Worm (Caenorhabditis elegans): Measurements from ENCODE around the gene W04G3.7.

The W04G3.7 gene

ce11 chrX:11079667-11080066, 5.4 kb downstream of the W04G3.7 start, which contains the start of gene W04G3.13:
W04G3.13 (minus strand) TSS chrX:11079767.
- TF ChIP-seq lsy-2 (tag; optimal IDR thresholded peaks at IDR 0.05) (no peak), ceh-83 (GFP tag; optimal IDR thresholded peaks at IDR 0.05) (no peak), mab-5 (tag; optimal IDR thresholded peaks at IDR 0.05) (no peak), snpc-4 (tag; optimal IDR thresholded peaks at IDR 0.05) (no peak), ceh-43 (GFP tag; optimal IDR thresholded peaks at IDR 0.05) (no peak), ztf-11 (tag; optimal IDR thresholded peaks at IDR 0.05) (no peak), unc-39 (tag; optimal IDR thresholded peaks at IDR 0.05) (no peak), ces-1 (GFP tag; optimal IDR thresholded peaks at IDR 0.05) (no peak), lin-13 (tag; optimal IDR thresholded peaks at IDR 0.05) (no peak), flh-1 (GFP tag; optimal IDR thresholded peaks at IDR 0.05) (no peak), nhr-12 (tag; optimal IDR thresholded peaks at IDR 0.05) (no peak), drap-1 (GFP tag; optimal IDR thresholded peaks at IDR 0.05) (no peak)

ce11 chrX:11078150-11078549, 6.9 kb downstream of the W04G3.7 start, which contains the start of gene W04G3.10:
W04G3.10 (minus strand) TSS chrX:11078250.
- TF ChIP-seq nhr-28 (tag; optimal IDR thresholded peaks at IDR 0.05) (no peak), lin-13 (tag; optimal IDR thresholded peaks at IDR 0.05) (no peak), ztf-11 (tag; optimal IDR thresholded peaks at IDR 0.05) (no peak), mab-5 (tag; optimal IDR thresholded peaks at IDR 0.05) (no peak), blmp-1 (tag; optimal IDR thresholded peaks at IDR 0.05) (no peak), sem-2 (GFP tag; optimal IDR thresholded peaks at IDR 0.05) (no peak), zip-8 (tag; optimal IDR thresholded peaks at IDR 0.05) (no peak), cnd-1 (tag; optimal IDR thresholded peaks at IDR 0.05) (no peak), hlh-1 (tag; optimal IDR thresholded peaks at IDR 0.05) (no peak), unc-39 (tag; optimal IDR thresholded peaks at IDR 0.05) (no peak), pha-4 (tag; optimal IDR thresholded peaks at IDR 0.05) (no peak)

- TF ChIP-seq lin-13 (tag; optimal IDR thresholded peaks at IDR 0.05) (no peak), elt-3 (tag; optimal IDR thresholded peaks at IDR 0.05) (no peak), ceh-43 (GFP tag; optimal IDR thresholded peaks at IDR 0.05) (no peak), nhr-2 (tag; optimal IDR thresholded peaks at IDR 0.05) (no peak), ceh-39 (tag; optimal IDR thresholded peaks at IDR 0.05) (no peak), ztf-11 (tag; optimal IDR thresholded peaks at IDR 0.05) (no peak), cnd-1 (tag; optimal IDR thresholded peaks at IDR 0.05) (no peak), hlh-1 (tag; optimal IDR thresholded peaks at IDR 0.05) (no peak), ces-1 (GFP tag; optimal IDR thresholded peaks at IDR 0.05) (no peak), unc-39 (tag; optimal IDR thresholded peaks at IDR 0.05) (no peak), tbx-8 (GFP tag; optimal IDR thresholded peaks at IDR 0.05) (no peak)
Observed at ce11 chrX:11076491-11076890, 8.6 kb downstream of the W04G3.7 start, which contains the start of gene W04G3.12. W04G3.12 (minus strand) TSS chrX:11076801.

- TF ChIP-seq elt-3 (tag; optimal IDR thresholded peaks at IDR 0.05) (no peak), lsy-2 (tag; optimal IDR thresholded peaks at IDR 0.05) (no peak), sem-2 (GFP tag; optimal IDR thresholded peaks at IDR 0.05) (no peak), ceh-39 (tag; optimal IDR thresholded peaks at IDR 0.05) (no peak)
Observed at ce11 chrX:11073358-11073757, 11.7 kb downstream of the W04G3.7 start, which contains the start of gene W04G3.5. W04G3.5 (plus strand) TSS chrX:11073658.

- TF ChIP-seq mls-2 (tag; optimal IDR thresholded peaks at IDR 0.05) (no peak), nhr-2 (tag; optimal IDR thresholded peaks at IDR 0.05) (no peak), lin-13 (tag; optimal IDR thresholded peaks at IDR 0.05) (peak; percentile 22)
Observed at ce11 chrX:11072701-11073100, 12.4 kb downstream of the W04G3.7 start.

- no peak for TF ChIP-seq mab-5 (tag; optimal IDR thresholded peaks at IDR 0.05)
- TF ChIP-seq ces-1 (GFP tag; optimal IDR thresholded peaks at IDR 0.05) = peak; percentile 52
- TF ChIP-seq flh-1 (GFP tag; optimal IDR thresholded peaks at IDR 0.05) = no peak
- no peak for TF ChIP-seq unc-39 (tag; optimal IDR thresholded peaks at IDR 0.05)
Observed at ce11 chrX:11068334-11068733, 16.7 kb downstream of the W04G3.7 start, which contains the start of gene apt-9. apt-9 (plus strand) TSS chrX:11068527.

- TF ChIP-seq blmp-1 (tag; optimal IDR thresholded peaks at IDR 0.05) (peak; percentile 44), unc-120 (tag; optimal IDR thresholded peaks at IDR 0.05; ENCODE audit: poor library complexity, severe bottlenecking) (no peak), flh-1 (GFP tag; optimal IDR thresholded peaks at IDR 0.05) (no peak), elt-3 (tag; optimal IDR thresholded peaks at IDR 0.05) (no peak), ham-2 (GFP tag; optimal IDR thresholded peaks at IDR 0.05) (peak; percentile 33), mep-1 (tag; optimal IDR thresholded peaks at IDR 0.05) (no peak), ceh-43 (GFP tag; optimal IDR thresholded peaks at IDR 0.05) (no peak), elt-1 (tag; optimal IDR thresholded peaks at IDR 0.05; ENCODE audit: borderline replicate concordance, insufficient read depth) (peak; percentile 5), nhr-76 (tag; optimal IDR thresholded peaks at IDR 0.05) (no peak)
Observed at ce11 chrX:11067256-11067655, 17.8 kb downstream of the W04G3.7 start.
